Fruit fly (Drosophila melanogaster): ENCODE data around the gene CG3726.
A peak's percentile ranks its signal among the peaks of the same experiment; 100 is the strongest.

The CG3726 gene

dm6 chrX:5899241-5900145, 17.4 kb upstream of the CG3726 start (continued):
- TF ChIP-seq salr (GFP tag; optimal IDR thresholded peaks at IDR 0.05), result no peak
- peak; percentile 57 for TF ChIP-seq CG6854 (GFP tag; optimal IDR thresholded peaks at IDR 0.05)
- TF ChIP-seq CG15336 (GFP tag; IDR thresholded peaks at IDR 0.05), result 0 out of 2 replicates have a peak, but pooled peaks have one; percentile 15
- no peak for TF ChIP-seq CG11762 (GFP tag; optimal IDR thresholded peaks at IDR 0.05; ENCODE audit: insufficient read depth)
- no peak for TF ChIP-seq fd85E (GFP tag; optimal IDR thresholded peaks at IDR 0.05)
- no peak for TF ChIP-seq cyc (GFP tag; optimal IDR thresholded peaks at IDR 0.05)
- TF ChIP-seq Sox15 (GFP tag; optimal IDR thresholded peaks at IDR 0.05), result no peak
- peak; percentile 23 for TF ChIP-seq CG1621 (tag; optimal IDR thresholded peaks at IDR 0.05)
- TF ChIP-seq CG8319 (GFP tag; optimal IDR thresholded peaks at IDR 0.05), result no peak
- peak; percentile 40 for TF ChIP-seq Blimp-1 (GFP tag; optimal IDR thresholded peaks at IDR 0.05)
- no peak for TF ChIP-seq CG31627 (GFP tag; optimal IDR thresholded peaks at IDR 0.05)
- TF ChIP-seq CG9139 (GFP tag; optimal IDR thresholded peaks at IDR 0.05), result no peak
- TF ChIP-seq Hr39 (GFP tag; optimal IDR thresholded peaks at IDR 0.05), result no peak
- no peak for TF ChIP-seq pdm3 (GFP tag; optimal IDR thresholded peaks at IDR 0.05)
- TF ChIP-seq Met (GFP tag; optimal IDR thresholded peaks at IDR 0.05), result no peak
- no peak for TF ChIP-seq vri (GFP tag; optimal IDR thresholded peaks at IDR 0.05)
- no peak for TF ChIP-seq spab (GFP tag; optimal IDR thresholded peaks at IDR 0.05)
- TF ChIP-seq Gug (GFP tag; IDR thresholded peaks at IDR 0.05), result no peak
- TF ChIP-seq ss (GFP tag; optimal IDR thresholded peaks at IDR 0.05), result peak; percentile 55 to 75
- no peak for TF ChIP-seq CG3919 (GFP tag; optimal IDR thresholded peaks at IDR 0.05)
- peak; percentile 61; the same call in 2 of the 3 replicates for TF ChIP-seq eg (GFP tag; IDR thresholded peaks at IDR 0.05)
- TF ChIP-seq CG8632 (GFP tag; optimal IDR thresholded peaks at IDR 0.05), result no peak
- TF ChIP-seq CG8119 (GFP tag; IDR thresholded peaks at IDR 0.05), result peak; percentile 23; the same call in 1 of the 3 replicates
- no peak for TF ChIP-seq CG11294 (GFP tag; IDR thresholded peaks at IDR 0.05)
- TF ChIP-seq fkh (GFP tag; optimal IDR thresholded peaks at IDR 0.05), result peak; percentile 94

- peak; percentile 98 for TF ChIP-seq Eip75B (GFP tag; optimal IDR thresholded peaks at IDR 0.05)
- peak; percentile 99 for TF ChIP-seq CG10669 (GFP tag; optimal IDR thresholded peaks at IDR 0.05)
- peak; percentile 98 for TF ChIP-seq Hr39 (GFP tag; optimal IDR thresholded peaks at IDR 0.05)
- TF ChIP-seq fkh (GFP tag; optimal IDR thresholded peaks at IDR 0.05), result peak; percentile 38
- TF ChIP-seq pdm3 (GFP tag; optimal IDR thresholded peaks at IDR 0.05), result peak; percentile 98
- TF ChIP-seq Hr4 (GFP tag; optimal IDR thresholded peaks at IDR 0.05), result peak; percentile 95
- peak; percentile 97 for TF ChIP-seq Eip93F (GFP tag; optimal IDR thresholded peaks at IDR 0.05)
- peak; percentile 95 for TF ChIP-seq CG6276 (GFP tag; optimal IDR thresholded peaks at IDR 0.05)
- peak; percentile 99 for TF ChIP-seq Eip78C (GFP tag)
- TF ChIP-seq Smox (GFP tag; optimal IDR thresholded peaks at IDR 0.05), result peak; percentile 96
- TF ChIP-seq spab (GFP tag; optimal IDR thresholded peaks at IDR 0.05), result peak; percentile 96
- peak; percentile 97 for TF ChIP-seq net (GFP tag; optimal IDR thresholded peaks at IDR 0.05)
- peak; percentile 98 for TF ChIP-seq Sox102F (GFP tag; optimal IDR thresholded peaks at IDR 0.05)
- TF ChIP-seq Sox14 (GFP tag; optimal IDR thresholded peaks at IDR 0.05), result peak; percentile 97
- TF ChIP-seq CG3032 (tag; optimal IDR thresholded peaks at IDR 0.05), result peak; percentile 98
- peak; percentile 96 for TF ChIP-seq CG32006 (GFP tag; optimal IDR thresholded peaks at IDR 0.05)
- peak; percentile 97 for TF ChIP-seq CG7368 (GFP tag; optimal IDR thresholded peaks at IDR 0.05)
- TF ChIP-seq Ets96B (tag; optimal IDR thresholded peaks at IDR 0.05), result peak; percentile 97
- TF ChIP-seq CG6163 (GFP tag; IDR thresholded peaks at IDR 0.05), result peak; percentile 98
- TF ChIP-seq achi (GFP tag; optimal IDR thresholded peaks at IDR 0.05), result peak; percentile 96
- TF ChIP-seq CG8119 (GFP tag; IDR thresholded peaks at IDR 0.05), result peak; percentile 95
- peak; percentile 96 for TF ChIP-seq Gug (GFP tag; IDR thresholded peaks at IDR 0.05)
- peak; percentile 91 for TF ChIP-seq CG9139 (GFP tag; optimal IDR thresholded peaks at IDR 0.05)
- peak; percentile 92 for TF ChIP-seq CG11762 (GFP tag; optimal IDR thresholded peaks at IDR 0.05; ENCODE audit: insufficient read depth)
- peak; percentile 46 for TF ChIP-seq Hr38 (GFP tag; optimal IDR thresholded peaks at IDR 0.05)
- peak; percentile 91 for TF ChIP-seq CG11294 (GFP tag; IDR thresholded peaks at IDR 0.05)
- peak; percentile 97 for TF ChIP-seq CG6808 (GFP tag; optimal IDR thresholded peaks at IDR 0.05)
- TF ChIP-seq salr (GFP tag; optimal IDR thresholded peaks at IDR 0.05), result peak; percentile 90 to 98
- peak; percentile 97 for TF ChIP-seq vri (GFP tag; optimal IDR thresholded peaks at IDR 0.05)
- peak; percentile 97 for TF ChIP-seq fd59A (GFP tag; optimal IDR thresholded peaks at IDR 0.05)
Measured at dm6 chrX:5900146-5901093, 16.5 kb upstream of the CG3726 start, which contains the start of gene Act5C. Gene Act5C, plus strand, starts transcription at chrX:5900861.

All from whole organism, prepupa.